Worm (Caenorhabditis elegans) whole organism, L4/young adult: ENCODE data around the gene oig-3.

Source experiments
- dao-5 ChIP-seq: sonication (generic microtip); optimal IDR thresholded peaks from 2 replicates; lab custom pipeline; 2016; ENCODE audit warnings: missing genotype, missing genetic modification characterization, moderate library complexity, missing compliant biosample characterization
- him-1 ChIP-seq: sonication (generic microtip); optimal IDR thresholded peaks from 2 replicates; lab custom pipeline; 2016; ENCODE audit warnings: missing genotype, missing genetic modification reagents, missing genetic modification characterization, missing compliant biosample characterization

DNA sequence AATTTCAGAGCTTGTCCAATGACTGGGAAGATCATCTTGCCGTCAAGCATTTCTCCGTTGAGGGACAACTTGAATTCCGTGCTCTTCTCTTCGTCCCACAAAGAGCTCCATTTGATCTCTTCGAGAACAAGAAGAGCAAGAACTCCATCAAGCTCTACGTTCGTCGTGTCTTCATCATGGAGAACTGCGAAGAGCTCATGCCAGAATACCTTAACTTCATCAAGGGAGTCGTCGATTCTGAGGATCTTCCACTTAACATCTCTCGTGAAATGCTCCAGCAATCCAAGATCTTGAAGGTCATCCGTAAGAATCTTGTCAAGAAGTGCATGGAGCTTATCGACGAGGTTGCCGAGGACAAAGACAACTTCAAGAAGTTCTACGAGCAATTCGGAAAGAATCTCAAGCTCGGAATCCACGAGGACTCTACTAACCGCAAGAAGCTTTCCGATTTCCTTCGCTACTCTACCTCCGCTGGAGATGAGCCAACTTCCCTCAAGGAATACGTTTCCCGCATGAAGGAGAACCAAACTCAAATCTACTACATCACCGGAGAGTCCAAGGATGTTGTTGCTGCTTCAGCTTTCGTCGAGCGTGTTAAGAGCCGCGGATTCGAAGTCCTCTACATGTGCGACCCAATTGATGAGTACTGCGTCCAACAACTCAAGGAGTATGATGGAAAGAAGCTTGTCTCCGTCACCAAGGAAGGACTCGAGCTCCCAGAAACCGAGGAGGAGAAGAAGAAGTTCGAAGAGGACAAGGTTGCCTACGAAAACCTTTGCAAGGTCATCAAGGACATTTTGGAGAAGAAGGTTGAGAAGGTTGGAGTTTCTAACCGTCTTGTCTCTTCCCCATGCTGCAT lies 42.1 kb upstream of the oig-3 start:
- TF ChIP-seq him-1 = no peak
- no peak for TF ChIP-seq dao-5 (tag; lab: Kevin White, UChicago)
